Fruit fly (Drosophila melanogaster) whole organism, embryonic: Measurements from ENCODE around the gene shams.

Source experiments
- BEAF-32 ChIP-seq: fragments of 200-800 bp; sonication (Bioruptor generic); optimal IDR thresholded peaks from 3 replicates; lab custom pipeline; 2017; ENCODE audit warnings: missing biosample characterization, missing genetic modification characterization, mild to moderate bottlenecking, moderate library complexity, missing genetic modification reagents
- CG10267 ChIP-seq: fragments of 200-800 bp; sonication (Bioruptor generic); optimal IDR thresholded peaks from 2 replicates; lab custom pipeline; 2018; ENCODE audit warnings: missing biosample characterization, mild to moderate bottlenecking, missing genetic modification characterization, moderate library complexity
- CG10959 ChIP-seq: fragments of 200-800 bp; sonication (Bioruptor generic); IDR thresholded peaks from 2 replicates; pipeline ENCODE4 v1.3.6; 2022; ENCODE audit warnings: missing biosample characterization, missing genetic modification characterization
- CG11504 ChIP-seq: fragments of 200-800 bp; sonication (Bioruptor generic); optimal IDR thresholded peaks from 3 replicates; lab custom pipeline; 2019; ENCODE audit warnings: missing biosample characterization, mild to moderate bottlenecking, missing genetic modification characterization, moderate library complexity
- CG11695 ChIP-seq: fragments of 200-800 bp; sonication (Bioruptor generic); IDR thresholded peaks from 3 replicates; pipeline ENCODE4 v1.3.6; 2022; ENCODE audit warnings: missing biosample characterization, missing genetic modification characterization
- CG13287 ChIP-seq: fragments of 200-800 bp; sonication (Bioruptor generic); IDR thresholded peaks from 2 replicates; pipeline ENCODE4 v1.3.6; 2022; ENCODE audit warnings: missing biosample characterization, missing genetic modification characterization; ENCODE audit not compliant: partially characterized antibody
- CG13424 ChIP-seq: fragments of 200-800 bp; sonication (Bioruptor generic); optimal IDR thresholded peaks from 2 replicates; lab custom pipeline; 2019; ENCODE audit warnings: missing biosample characterization, mild to moderate bottlenecking, missing genetic modification characterization, moderate library complexity
- CG14667 ChIP-seq: fragments of 200-800 bp; sonication (Bioruptor generic); IDR thresholded peaks from 2 replicates; pipeline ENCODE4 v1.3.6; 2022; ENCODE audit warnings: missing biosample characterization, missing genetic modification characterization
- CG14860 ChIP-seq: fragments of 200-800 bp; sonication (Bioruptor generic); IDR thresholded peaks from 3 replicates; pipeline ENCODE4 v1.3.6; 2022; ENCODE audit warnings: missing biosample characterization, missing genetic modification characterization; ENCODE audit not compliant: partially characterized antibody
- CG1603 ChIP-seq: fragments of 200-800 bp; sonication (Bioruptor generic); optimal IDR thresholded peaks from 2 replicates; lab custom pipeline; 2019; ENCODE audit warnings: missing biosample characterization, mild to moderate bottlenecking, missing genetic modification characterization, moderate library complexity
- CG17361 ChIP-seq: fragments of 200-800 bp; sonication (Bioruptor generic); IDR thresholded peaks from 3 replicates; pipeline ENCODE4 v1.3.6; 2022; ENCODE audit warnings: missing biosample characterization, missing genetic modification characterization
- CG1792 ChIP-seq: fragments of 200-800 bp; sonication (Bioruptor generic); optimal IDR thresholded peaks from 2 replicates; lab custom pipeline; 2016; ENCODE audit warnings: missing biosample characterization, missing genetic modification characterization
- CG30020 ChIP-seq: fragments of 200-800 bp; optimal IDR thresholded peaks from 2 replicates; lab custom pipeline; 2019; ENCODE audit warnings: missing biosample characterization, mild to moderate bottlenecking, missing genetic modification characterization, moderate library complexity
- CG3847 ChIP-seq: fragments of 200-800 bp; sonication (Bioruptor generic); IDR thresholded peaks from 2 replicates; pipeline ENCODE4 v1.3.6; 2022; ENCODE audit warnings: missing biosample characterization, missing genetic modification characterization
- CG4730 ChIP-seq: fragments of 200-800 bp; sonication (Bioruptor generic); IDR thresholded peaks from 2 replicates; pipeline ENCODE4 v1.3.6; 2022; ENCODE audit warnings: missing biosample characterization, missing genetic modification characterization
- CG4820 ChIP-seq: fragments of 200-800 bp; sonication (Bioruptor generic); optimal IDR thresholded peaks from 3 replicates; lab custom pipeline; 2016; ENCODE audit warnings: missing biosample characterization, missing genetic modification characterization
- CG9727 ChIP-seq: fragments of 200-800 bp; sonication (Bioruptor generic); optimal IDR thresholded peaks from 3 replicates; lab custom pipeline; 2017; ENCODE audit warnings: missing biosample characterization, mild to moderate bottlenecking, missing genetic modification characterization
- CG9797 ChIP-seq: fragments of 200-800 bp; sonication (Bioruptor generic); optimal IDR thresholded peaks from 3 replicates; lab custom pipeline; 2018; ENCODE audit warnings: missing biosample characterization, mild to moderate bottlenecking, missing genetic modification characterization
- D19A ChIP-seq: fragments of 200-800 bp; optimal IDR thresholded peaks from 3 replicates; lab custom pipeline; 2019; ENCODE audit warnings: missing biosample characterization, mild to moderate bottlenecking, missing genetic modification characterization, moderate library complexity
- E2f2 ChIP-seq: fragments of 200-800 bp; sonication (Bioruptor generic); IDR thresholded peaks from 2 replicates; pipeline ENCODE4 v1.3.6; 2022; ENCODE audit warnings: missing biosample characterization, missing genetic modification characterization
- Ets97D ChIP-seq: fragments of 200-800 bp; sonication (Bioruptor generic); optimal IDR thresholded peaks from 3 replicates; lab custom pipeline; 2016; ENCODE audit warnings: missing biosample characterization, missing genetic modification characterization
- HLHmδ ChIP-seq: fragments of 200-800 bp; sonication (Bioruptor generic); optimal IDR thresholded peaks from 2 replicates; lab custom pipeline; 2018; ENCODE audit warnings: missing biosample characterization, mild to moderate bottlenecking, missing genetic modification characterization, moderate library complexity
- HmgD ChIP-seq: fragments of 200-800 bp; sonication (Bioruptor generic); optimal IDR thresholded peaks from 3 replicates; lab custom pipeline; 2016; ENCODE audit warnings: missing biosample characterization, missing genetic modification characterization
- HmgZ ChIP-seq: fragments of 200-800 bp; sonication (Bioruptor generic); optimal IDR thresholded peaks from 2 replicates; lab custom pipeline; 2018; ENCODE audit warnings: missing biosample characterization, mild to moderate bottlenecking, missing genetic modification characterization
- Hr51 ChIP-seq, 2 experiments: fragments of 200-800 bp; sonication (Bioruptor generic); optimal IDR thresholded peaks; 2 replicates in 1 of 2; 3 replicates in 1 of 2; lab custom pipeline; 2016 to 2018; ENCODE audit warnings: missing biosample characterization in 2 of 2, missing genetic modification characterization in 2 of 2, mild to moderate bottlenecking in 1 of 2, moderate library complexity in 1 of 2
- Jarid2 ChIP-seq: fragments of 200-800 bp; sonication (Bioruptor generic); optimal IDR thresholded peaks from 3 replicates; lab custom pipeline; 2017; ENCODE audit warnings: mild to moderate bottlenecking, missing biosample characterization, missing genetic modification reagents, missing genetic modification characterization
- Lim3 ChIP-seq: fragments of 200-800 bp; sonication (Bioruptor generic); IDR thresholded peaks from 2 replicates; pipeline ENCODE4 v1.3.6; 2022; ENCODE audit warnings: missing biosample characterization, missing genetic modification characterization
- MESR4 ChIP-seq: fragments of 200-800 bp; sonication (Bioruptor generic); optimal IDR thresholded peaks from 2 replicates; lab custom pipeline; 2018; ENCODE audit warnings: missing biosample characterization, mild to moderate bottlenecking, missing genetic modification characterization, moderate library complexity
- Mes4 ChIP-seq: fragments of 200-800 bp; sonication (Bioruptor generic); optimal IDR thresholded peaks from 2 replicates; lab custom pipeline; 2016; ENCODE audit warnings: missing biosample characterization, missing genetic modification characterization
- Myb ChIP-seq: fragments of 200-800 bp; sonication (Bioruptor generic); optimal IDR thresholded peaks from 2 replicates; lab custom pipeline; 2016; ENCODE audit warnings: missing biosample characterization, missing genetic modification characterization
- Opbp ChIP-seq: fragments of 200-800 bp; sonication (Bioruptor generic); IDR thresholded peaks from 3 replicates; pipeline ENCODE4 v1.3.6; 2022; ENCODE audit warnings: missing biosample characterization, missing genetic modification characterization; ENCODE audit not compliant: partially characterized antibody
- Ravus ChIP-seq: fragments of 200-800 bp; sonication (Bioruptor generic); IDR thresholded peaks from 2 replicates; pipeline ENCODE4 v1.3.6; 2022; ENCODE audit warnings: missing biosample characterization, missing genetic modification characterization
- Side ChIP-seq: fragments of 200-800 bp; sonication (Bioruptor generic); optimal IDR thresholded peaks from 2 replicates; lab custom pipeline; 2016; ENCODE audit warnings: missing biosample characterization, missing genetic modification characterization
- Ssrp ChIP-seq: fragments of 200-800 bp; sonication (Bioruptor generic); optimal IDR thresholded peaks from 2 replicates; lab custom pipeline; 2018; ENCODE audit warnings: missing biosample characterization, mild to moderate bottlenecking, missing genetic modification characterization, moderate library complexity
- YL-1 ChIP-seq: fragments of 200-800 bp; sonication (Bioruptor generic); optimal IDR thresholded peaks from 3 replicates; lab custom pipeline; 2017; ENCODE audit warnings: missing biosample characterization, mild to moderate bottlenecking, missing genetic modification characterization
- cg ChIP-seq: fragments of 200-800 bp; sonication (Bioruptor generic); optimal IDR thresholded peaks from 3 replicates; lab custom pipeline; 2019; ENCODE audit warnings: missing biosample characterization, mild to moderate bottlenecking, missing genetic modification characterization, moderate library complexity
- chn ChIP-seq: fragments of 200-800 bp; sonication (Bioruptor generic); optimal IDR thresholded peaks from 2 replicates; lab custom pipeline; 2016; ENCODE audit warnings: missing biosample characterization, missing genetic modification characterization
- ci ChIP-seq: fragments of 200-800 bp; sonication (Bioruptor generic); IDR thresholded peaks from 3 replicates; pipeline ENCODE4 v1.3.6; 2022; ENCODE audit warnings: missing biosample characterization, missing genetic modification characterization
- crp ChIP-seq, 2 experiments: fragments of 200-800 bp; sonication (Bioruptor generic); optimal IDR thresholded peaks; 2 replicates in 1 of 2; 3 replicates in 1 of 2; lab custom pipeline; 2017; ENCODE audit warnings: missing biosample characterization in 2 of 2, missing genetic modification characterization in 2 of 2, mild to moderate bottlenecking in 1 of 2, moderate library complexity in 1 of 2
- danr ChIP-seq: fragments of 200-800 bp; sonication (Bioruptor generic); IDR thresholded peaks from 2 replicates; pipeline ENCODE4 v1.3.6; 2022; ENCODE audit warnings: missing biosample characterization, missing genetic modification characterization
- fd102C ChIP-seq: fragments of 200-800 bp; sonication (Bioruptor generic); optimal IDR thresholded peaks from 2 replicates; lab custom pipeline; 2018; ENCODE audit warnings: missing biosample characterization, mild to moderate bottlenecking, missing genetic modification characterization, moderate library complexity
- gfzf ChIP-seq: fragments of 200-800 bp; sonication (Bioruptor generic); optimal IDR thresholded peaks from 2 replicates; lab custom pipeline; 2016; ENCODE audit warnings: missing biosample characterization, mild to moderate bottlenecking, missing genetic modification characterization, moderate library complexity
- grau ChIP-seq: fragments of 200-800 bp; optimal IDR thresholded peaks from 3 replicates; lab custom pipeline; 2019; ENCODE audit warnings: missing biosample characterization, mild to moderate bottlenecking, missing genetic modification characterization, moderate library complexity
- hkb ChIP-seq, 2 experiments: fragments of 200-800 bp in 1 of 2; fragments of >200 bp in 1 of 2; sonication (Bioruptor generic) in 1 of 2; IDR thresholded peaks in 1 of 2; optimal IDR thresholded peaks in 1 of 2; 2 replicates each; pipeline versions ENCODE4 v1.3.6 to Lab custom; 2017 to 2022; ENCODE audit warnings: missing biosample characterization in 1 of 2, missing genetic modification characterization in 1 of 2
- jigr1 ChIP-seq: fragments of 200-800 bp; sonication (Bioruptor generic); IDR thresholded peaks from 3 replicates; pipeline ENCODE4 v1.3.6; 2022; ENCODE audit warnings: missing biosample characterization, missing genetic modification characterization
- oc ChIP-seq: fragments of 200-800 bp; sonication (Bioruptor generic); optimal IDR thresholded peaks from 2 replicates; lab custom pipeline; 2018; ENCODE audit warnings: missing biosample characterization, mild to moderate bottlenecking, missing genetic modification characterization, moderate library complexity
- otp ChIP-seq: fragments of 200-800 bp; sonication (Bioruptor generic); IDR thresholded peaks from 3 replicates; pipeline ENCODE4, ENCODE4 v1.3.6; 2022; ENCODE audit warnings: missing biosample characterization, missing genetic modification characterization
- pfk ChIP-seq: fragments of 200-800 bp; sonication (Bioruptor generic); optimal IDR thresholded peaks from 2 replicates; lab custom pipeline; 2018; ENCODE audit warnings: missing biosample characterization, mild to moderate bottlenecking, missing genetic modification characterization, moderate library complexity
- pzg ChIP-seq: fragments of 200-800 bp; sonication (Bioruptor generic); optimal IDR thresholded peaks from 3 replicates; lab custom pipeline; 2018; ENCODE audit warnings: missing biosample characterization, mild to moderate bottlenecking, missing genetic modification characterization, moderate library complexity
- toy ChIP-seq: fragments of 200-800 bp; sonication (Bioruptor generic); IDR thresholded peaks from 2 replicates; pipeline ENCODE4 v1.3.6; 2022; ENCODE audit warnings: missing biosample characterization, missing genetic modification characterization

Gene shams

dm6 chr3R:25097486-25097885 is 23.1 kb upstream of the shams start, which contains the start of the genes CG33095 and CG33096 (continued):
- TF ChIP-seq CG14860 (GFP tag; lab: Robert Waterston, UW) (no peak), Ravus (GFP tag; lab: Robert Waterston, UW) (no peak), CG1603 (tag; lab: Kevin White, UChicago) (peak; percentile 84), MESR4 (GFP tag; lab: Kevin White, UChicago) (peak; percentile 92), HLHmδ (no peak), CG3847 (GFP tag; lab: Robert Waterston, UW) (no peak), Lim3 (GFP tag; lab: Robert Waterston, UW) (no peak), CG14667 (GFP tag; lab: Robert Waterston, UW) (no peak), crp (GFP tag; optimal IDR thresholded peaks at IDR 0.05; lab: Kevin White, UChicago) (no peak), E2f2 (GFP tag; lab: Robert Waterston, UW) (peak; percentile 21; the same call in 1 of the 2 replicates), Hr51 (GFP tag; optimal IDR thresholded peaks at IDR 0.05; lab: Kevin White, UChicago) (no peak), hkb (optimal IDR thresholded peaks at IDR 0.05; lab: Kevin White, UChicago) (peak; percentile 31), hkb (GFP tag; IDR thresholded peaks at IDR 0.05; lab: Robert Waterston, UW) (no peak), BEAF-32 (peak; percentile 31), gfzf (GFP tag; lab: Kevin White, UChicago) (peak; percentile 96), Ssrp (tag; lab: Kevin White, UChicago) (no peak), HmgZ (peak; percentile 68), CG17361 (GFP tag; lab: Robert Waterston, UW) (no peak), CG30020 (tag; lab: Kevin White, UChicago) (peak; percentile 83), CG13287 (GFP tag; lab: Robert Waterston, UW) (peak; percentile 28; the same call in 1 of the 2 replicates), CG13424 (tag; lab: Kevin White, UChicago) (no peak), CG10959 (no peak), Side (GFP tag; lab: Kevin White, UChicago) (no peak), CG4730 (no peak), jigr1 (no peak), Ets97D (GFP tag; lab: Kevin White, UChicago) (peak; percentile 47), CG1792 (no peak), pzg (peak; percentile 76), CG10267 (no peak), chn (GFP tag; lab: Kevin White, UChicago) (no peak), danr (GFP tag; lab: Robert Waterston, UW) (no peak), HmgD (GFP tag; lab: Kevin White, UChicago) (peak; percentile 7), Jarid2 (GFP tag; lab: Kevin White, UChicago) (peak; percentile 21), CG11504 (no peak), cg (peak; percentile 71), CG9727 (no peak), Myb (GFP tag; lab: Kevin White, UChicago) (no peak), otp (GFP tag; lab: Robert Waterston, UW) (no peak), oc (no peak), YL-1 (GFP tag; lab: Kevin White, UChicago) (peak; percentile 51), Mes4 (GFP tag; lab: Kevin White, UChicago) (no peak), toy (GFP tag; lab: Robert Waterston, UW) (no peak), fd102C (no peak), CG9797 (GFP tag; lab: Kevin White, UChicago) (peak; percentile 75), CG11695 (0 out of 3 replicates have a peak, but pooled peaks have one; percentile 10), grau (no peak), ci (GFP tag; lab: Robert Waterston, UW) (no peak), pfk (peak; percentile 69), CG4820 (GFP tag; lab: Kevin White, UChicago) (no peak), Opbp (GFP tag; lab: Robert Waterston, UW) (no peak), D19A (peak; percentile 47)
